Fruit fly (Drosophila melanogaster): ENCODE measurements around the gene Targ1.

Gene Targ1

DNA sequence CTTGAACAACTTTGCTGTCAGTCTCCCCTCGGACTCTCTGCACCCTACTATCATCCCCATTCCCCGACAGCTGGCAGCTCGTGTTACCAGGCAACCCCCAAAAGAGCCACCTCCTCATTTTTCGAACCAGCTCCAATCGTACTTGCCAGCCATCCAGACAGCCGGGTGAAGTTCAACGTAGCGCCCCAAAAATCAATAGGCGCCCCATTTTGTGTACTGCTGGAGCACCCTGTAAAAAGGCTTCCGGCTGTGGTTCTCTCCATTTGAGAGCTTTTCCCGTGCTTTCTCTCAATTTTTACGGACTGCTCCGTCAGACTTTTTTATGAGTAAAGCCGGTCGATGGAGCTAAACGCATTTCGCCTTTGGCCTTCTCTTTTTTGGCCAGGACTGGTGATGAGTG is 17.1 kb downstream of the Targ1 start:
- TF ChIP-seq CTCF (optimal IDR thresholded peaks at IDR 0.05) (no peak), CG8478 (optimal IDR thresholded peaks at IDR 0.05) (no peak)

- TF ChIP-seq CG8478 (optimal IDR thresholded peaks at IDR 0.05), result no peak
- no peak for TF ChIP-seq CTCF (optimal IDR thresholded peaks at IDR 0.05)
These were observed 25.6 kb downstream of the Targ1 start for dm6 chr3L:21176935-21177581.

DNA sequence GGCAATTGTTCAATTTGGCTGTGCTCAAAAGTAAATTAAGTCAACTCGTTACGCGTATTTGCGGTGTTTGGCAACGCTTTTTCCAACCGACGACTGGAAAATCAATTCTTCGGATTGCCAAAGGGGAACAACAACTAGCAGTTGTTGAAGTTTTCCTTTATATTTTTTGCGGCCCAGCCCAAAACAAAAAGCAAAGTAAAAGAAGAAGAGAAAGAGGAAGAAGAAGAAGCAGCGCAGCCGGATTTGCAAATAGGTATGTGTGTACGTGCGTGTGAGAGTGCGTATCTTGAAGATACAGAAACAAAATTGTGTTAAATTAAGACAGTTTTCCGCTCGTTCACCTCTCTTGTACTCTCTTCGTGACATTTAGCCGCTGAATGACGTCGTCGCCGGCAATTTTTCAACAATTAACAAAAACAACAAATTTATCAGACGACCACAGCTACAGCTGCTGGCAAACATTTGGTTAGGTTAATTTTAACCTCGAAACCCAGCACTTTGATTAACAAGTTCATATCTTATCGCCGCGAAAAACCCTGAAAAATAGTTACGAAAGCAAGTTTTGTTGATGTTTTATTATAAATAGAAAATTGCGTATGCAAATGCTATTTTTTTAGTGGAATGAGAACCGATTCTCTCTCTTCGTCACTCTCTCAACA is 26.3 kb downstream of the Targ1 start:
- no peak for TF ChIP-seq CTCF (optimal IDR thresholded peaks at IDR 0.05)
- no peak for TF ChIP-seq CG8478 (optimal IDR thresholded peaks at IDR 0.05)

DNA sequence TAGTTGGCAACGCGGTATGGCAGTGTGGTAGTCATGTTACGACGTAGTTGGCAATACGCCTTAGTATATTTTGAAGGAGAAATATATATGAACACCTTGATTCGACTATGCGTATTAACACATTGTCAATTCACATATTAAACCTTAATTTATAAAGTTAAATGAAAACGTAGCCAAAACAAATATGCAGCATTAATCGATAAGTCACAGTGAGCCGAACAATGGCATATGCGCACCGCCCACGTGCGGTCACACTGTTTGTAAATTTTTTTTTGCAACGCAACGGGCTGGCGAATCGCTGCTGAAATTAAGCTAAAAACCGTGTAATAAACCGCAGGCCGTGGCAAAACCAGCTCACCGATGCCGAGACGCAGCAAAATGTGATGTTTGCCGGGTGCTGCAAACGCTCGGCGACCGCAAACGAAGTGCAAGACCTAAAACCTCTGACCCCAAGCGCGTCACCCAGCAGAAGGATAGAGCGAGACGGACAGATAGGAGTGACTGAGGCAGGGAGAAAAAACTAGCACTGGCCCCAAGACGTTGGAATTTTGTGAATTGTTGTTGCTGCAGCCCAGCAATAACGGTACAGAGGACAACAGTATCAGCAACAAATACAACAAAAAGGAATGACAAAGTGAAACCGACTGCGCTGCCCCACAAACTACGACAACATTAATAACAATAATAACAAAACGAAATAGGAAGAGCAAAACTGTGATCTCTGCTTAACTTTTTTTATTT is 27.0 kb downstream of the Targ1 start:
- TF ChIP-seq CG8478 (optimal IDR thresholded peaks at IDR 0.05), result no peak

dm6 chr3L:21174962-21175361 is 27.7 kb downstream of the Targ1 start:
- TF ChIP-seq CG8478 (optimal IDR thresholded peaks at IDR 0.05) (no peak), CTCF (optimal IDR thresholded peaks at IDR 0.05) (no peak)

DNA sequence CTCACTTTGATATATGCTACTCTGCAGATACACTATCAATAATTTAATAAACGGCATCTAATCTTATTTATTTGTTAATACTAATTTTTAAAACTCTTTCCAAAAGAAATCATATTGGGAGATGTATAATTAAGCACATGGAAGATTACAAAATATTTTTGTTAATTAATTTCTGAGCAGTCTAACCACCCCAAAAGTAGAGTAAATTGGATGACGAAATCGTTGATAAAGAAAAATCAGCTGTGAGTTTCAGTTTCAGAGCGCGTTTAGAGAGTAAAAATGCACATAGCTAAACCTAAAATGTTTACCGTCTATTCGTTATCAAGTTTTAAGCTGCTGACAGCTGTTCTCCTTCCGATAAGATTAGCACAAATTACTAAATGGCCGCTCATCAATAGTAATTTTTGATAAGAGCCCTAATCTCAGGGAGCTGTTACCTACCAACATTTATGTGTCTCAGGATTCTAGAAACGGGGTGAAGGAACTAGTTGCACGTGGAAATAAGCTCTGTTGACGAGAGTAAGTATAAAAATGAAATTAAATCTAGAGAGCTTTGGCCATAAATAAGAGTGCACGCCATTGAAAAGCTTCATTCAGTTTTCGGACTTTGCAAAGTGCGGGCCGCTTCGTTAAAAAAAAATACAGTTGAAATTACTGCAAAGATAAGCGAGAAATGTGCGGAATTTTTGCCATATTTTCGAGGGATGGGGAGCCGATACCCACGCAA is 30.0 kb downstream of the Targ1 start, which contains the start of the genes chb and AsnS:
chb (plus strand) TSS at position 327 of the 727 bp plus-strand sequence.
AsnS (plus strand) TSS at position 592 of the 727 bp plus-strand sequence.
- TF ChIP-seq CTCF (optimal IDR thresholded peaks at IDR 0.05), result no peak
- no peak for TF ChIP-seq CG8478 (optimal IDR thresholded peaks at IDR 0.05)

DNA sequence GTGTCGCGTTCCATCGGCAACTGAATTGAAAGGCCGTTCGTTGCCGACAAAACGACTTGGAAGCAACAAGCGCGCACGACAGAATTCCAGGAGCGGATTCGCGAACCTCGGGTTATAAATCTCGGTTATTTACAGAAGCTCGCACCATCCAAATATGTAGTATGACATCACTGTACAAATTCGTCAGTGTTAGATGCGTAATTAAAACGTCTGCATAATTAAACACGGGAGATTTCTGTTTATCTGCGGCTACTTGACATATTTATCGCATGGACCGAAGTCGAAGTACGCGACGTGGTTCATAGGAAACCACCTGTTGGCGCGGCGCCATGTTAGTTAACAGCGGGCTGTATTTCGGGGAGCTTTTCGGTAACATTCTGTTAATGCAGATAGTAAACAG is 30.8 kb downstream of the Targ1 start, which contains the start of gene Ac78C:
Ac78C (minus strand) TSS at position 26 of the 400 bp plus-strand sequence.
- TF ChIP-seq CG8478 (optimal IDR thresholded peaks at IDR 0.05) (no peak), CTCF (optimal IDR thresholded peaks at IDR 0.05) (no peak)
